Fruit fly (Drosophila melanogaster): ENCODE results near the gene CG6724.
A peak's percentile ranks its signal among the peaks of the same experiment; 100 is the strongest.

dm6 chr2L:10735923-10736322 is 33.8 kb downstream of the CG6724 start, which contains the start of gene Nup107:
- TF ChIP-seq gl (tag; optimal IDR thresholded peaks at IDR 0.05) (no peak), EcR (GFP tag; optimal IDR thresholded peaks at IDR 0.05) (no peak), Snoo (tag; optimal IDR thresholded peaks at IDR 0.05) (no peak), CG8301 (tag; optimal IDR thresholded peaks at IDR 0.05) (no peak), CG17806 (tag; optimal IDR thresholded peaks at IDR 0.05) (no peak), CG34367 (tag; optimal IDR thresholded peaks at IDR 0.05) (no peak), Pif1B (GFP tag; optimal IDR thresholded peaks at IDR 0.05) (no peak), CG12605 (GFP tag; IDR thresholded peaks at IDR 0.05) (no peak), CG4496 (GFP tag; IDR thresholded peaks at IDR 0.05) (0 out of 3 replicates have a peak, but pooled peaks have one; percentile 16), Ets98B (GFP tag; IDR thresholded peaks at IDR 0.05) (no peak), CG10348 (GFP tag; IDR thresholded peaks at IDR 0.05) (no peak), CG9948 (tag; optimal IDR thresholded peaks at IDR 0.05) (no peak), CG14655 (GFP tag; optimal IDR thresholded peaks at IDR 0.05) (no peak)

Data from whole organism, pupa.